Worm (Caenorhabditis elegans) whole organism, early embryonic: ENCODE results near the gene acdh-12.

ENCODE experiments used
- aly-1 ChIP-seq: sonication (generic microtip); optimal IDR thresholded peaks from 2 replicates; lab custom pipeline; 2016; ENCODE audit warnings: missing genetic modification characterization, missing compliant biosample characterization
- ama-1 ChIP-seq: fragments of 150-350 bp; optimal IDR thresholded peaks from 2 replicates; lab custom pipeline; 2014
- ceh-36 ChIP-seq: sonication (generic microtip); optimal IDR thresholded peaks from 2 replicates; lab custom pipeline; 2016; ENCODE audit warnings: missing genetic modification characterization, inconsistent platforms, missing compliant biosample characterization
- ets-7 ChIP-seq: sonication (generic microtip); optimal IDR thresholded peaks from 2 replicates; lab custom pipeline; 2016; ENCODE audit warnings: missing genotype, missing genetic modification characterization, missing compliant biosample characterization
- flt-1 ChIP-seq: fragments of 200-800 bp; sonication (Bioruptor generic); IDR thresholded peaks from 2 replicates; pipeline ENCODE4 v1.3.6; 2022; ENCODE audit warnings: missing genetic modification characterization, missing compliant biosample characterization
- hnd-1 ChIP-seq: sonication (generic microtip); optimal IDR thresholded peaks from 2 replicates; lab custom pipeline; 2016; ENCODE audit warnings: missing genetic modification characterization, missing compliant biosample characterization
- pes-1 ChIP-seq: fragments of 200-800 bp; sonication (Bioruptor generic); IDR thresholded peaks from 2 replicates; pipeline ENCODE4 v1.3.6; 2022; ENCODE audit warnings: missing genetic modification reagents, missing genetic modification characterization, missing compliant biosample characterization
- scrt-1 ChIP-seq: fragments of 200-800 bp; sonication (Bioruptor generic); IDR thresholded peaks from 2 replicates; pipeline ENCODE4 v1.3.6; 2022; ENCODE audit warnings: missing genetic modification characterization, missing compliant biosample characterization
- sea-1 ChIP-seq: fragments of 200-800 bp; sonication (Bioruptor generic); conservative IDR thresholded peaks from 2 replicates; pipeline ENCODE4 v1.3.6; 2022; ENCODE audit warnings: missing genetic modification characterization, missing compliant biosample characterization

DNA sequence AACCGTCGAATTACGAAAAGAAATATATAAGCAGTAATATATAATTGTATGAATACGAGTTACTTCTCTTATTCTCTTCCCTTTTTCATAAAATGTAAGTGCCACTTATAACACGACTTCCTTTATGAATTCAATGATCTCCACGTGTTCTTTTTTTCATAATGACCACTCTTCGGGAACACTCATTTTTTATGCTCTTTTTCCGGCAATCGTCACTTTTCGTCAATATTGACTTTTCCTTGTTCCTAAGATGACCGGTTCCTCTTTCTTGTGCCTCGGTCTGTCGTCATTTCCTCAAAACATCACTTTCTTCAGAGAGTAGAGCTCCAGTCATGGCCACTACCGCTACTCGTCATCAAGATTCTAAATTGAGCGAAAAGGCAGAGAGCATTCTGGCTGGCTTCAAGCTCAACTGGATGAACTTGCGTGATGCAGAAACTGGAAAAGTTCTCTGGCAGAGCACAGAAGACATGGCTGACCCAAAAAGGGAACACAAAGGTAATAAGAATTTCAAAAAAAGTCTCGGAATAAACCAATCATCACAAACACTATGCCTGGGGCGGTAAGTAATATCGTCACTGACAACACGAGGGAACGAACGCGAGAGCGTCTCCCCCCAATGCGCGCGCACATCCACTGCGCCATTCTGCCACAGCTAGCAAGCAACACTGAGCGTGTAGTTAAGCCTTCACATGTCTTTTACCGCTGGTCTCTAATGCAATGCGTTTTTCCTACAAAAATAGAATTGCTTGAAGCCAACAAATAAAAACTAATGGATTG is 11.8 kb downstream of the acdh-12 start, which contains the start of gene pdl-1:
- TF ChIP-seq ama-1 (lab: Kevin White, UChicago) (no peak), ceh-36 (tag; lab: Kevin White, UChicago) (peak; percentile 94), hnd-1 (tag; lab: Kevin White, UChicago) (peak; percentile 90), pes-1 (peak; percentile 97), aly-1 (tag; lab: Kevin White, UChicago) (peak; percentile 96), scrt-1 (GFP tag; lab: Robert Waterston, UW) (peak; percentile 97), sea-1 (peak; percentile 96), ets-7 (tag; lab: Kevin White, UChicago) (peak; percentile 87), flt-1 (GFP tag; lab: Robert Waterston, UW) (peak; percentile 97)
